Fruit fly (Drosophila melanogaster): ENCODE data around the gene CG7069.

Gene CG7069

DNA sequence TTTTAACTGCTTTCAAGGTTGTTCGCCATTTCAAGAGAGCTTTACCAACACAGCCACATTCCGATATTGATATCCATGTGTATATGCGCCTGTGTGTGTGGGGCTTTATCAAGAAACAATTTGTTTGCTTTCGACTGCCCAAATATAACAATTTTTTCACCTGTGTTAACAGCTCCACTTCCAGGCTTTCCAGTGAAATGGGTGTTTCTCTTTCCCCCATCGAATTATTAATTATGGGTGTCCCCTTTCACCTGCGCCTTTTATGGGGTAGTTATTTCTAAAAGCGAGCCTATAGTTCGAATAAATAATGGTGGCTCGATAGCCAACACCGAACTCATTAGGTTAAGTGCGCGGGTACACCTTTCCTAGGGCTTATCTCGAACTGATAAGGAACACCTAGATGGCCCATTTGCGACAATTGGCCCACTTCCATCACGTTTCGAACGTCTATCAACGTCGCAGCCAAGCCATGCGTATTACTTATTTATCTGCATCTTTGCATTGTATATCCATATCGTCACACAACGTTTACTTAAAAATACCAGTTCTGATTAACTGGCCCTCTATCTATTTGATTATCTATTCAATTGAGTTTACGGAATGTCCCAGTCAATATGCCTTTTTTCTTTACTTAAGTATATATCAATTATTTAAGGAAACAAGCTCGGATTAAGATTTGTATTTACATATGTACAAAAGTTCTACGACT lies 39.4 kb downstream of the CG7069 start:
- TF ChIP-seq insv (optimal IDR thresholded peaks at IDR 0.05), result no peak
- TF ChIP-seq Sin3A (optimal IDR thresholded peaks at IDR 0.05), result no peak

- TF ChIP-seq insv (optimal IDR thresholded peaks at IDR 0.05), result no peak
- TF ChIP-seq Sin3A (optimal IDR thresholded peaks at IDR 0.05), result no peak
- TF ChIP-seq Myc (optimal IDR thresholded peaks at IDR 0.05), result no peak
Measured at dm6 chr3R:22420911-22421310, 48.3 kb downstream of the CG7069 start, which contains the start of the genes Nop56 and mats. TSS of gene Nop56 (minus strand) at chr3R:22421068. TSS of gene mats (plus strand) at chr3R:22421161.

DNA sequence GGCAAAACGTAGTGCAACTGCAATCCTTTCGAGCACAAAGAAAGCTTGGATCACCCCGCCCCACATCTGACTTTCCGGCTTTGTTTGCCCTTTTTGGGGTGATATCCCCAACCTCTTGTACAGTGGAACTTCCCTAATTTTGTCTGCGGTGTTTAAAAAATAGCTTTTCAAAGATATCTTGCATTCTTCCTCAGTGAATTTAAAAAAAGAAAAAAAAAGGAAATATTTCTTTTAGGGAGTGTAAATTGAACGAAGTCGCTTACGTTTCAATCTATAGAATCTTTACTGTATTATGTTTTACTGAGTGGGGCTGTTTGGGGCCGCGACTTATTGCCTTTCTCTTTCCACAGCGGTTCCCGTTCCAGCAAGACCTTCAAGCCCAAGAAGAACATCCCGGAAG lies 49.0 kb downstream of the CG7069 start:
- TF ChIP-seq psq (optimal IDR thresholded peaks at IDR 0.05) (no peak), h (optimal IDR thresholded peaks at IDR 0.05) (no peak), Myc (optimal IDR thresholded peaks at IDR 0.05) (no peak), ttk (optimal IDR thresholded peaks at IDR 0.05) (no peak), insv (optimal IDR thresholded peaks at IDR 0.05) (no peak), Sin3A (optimal IDR thresholded peaks at IDR 0.05) (no peak)

DNA sequence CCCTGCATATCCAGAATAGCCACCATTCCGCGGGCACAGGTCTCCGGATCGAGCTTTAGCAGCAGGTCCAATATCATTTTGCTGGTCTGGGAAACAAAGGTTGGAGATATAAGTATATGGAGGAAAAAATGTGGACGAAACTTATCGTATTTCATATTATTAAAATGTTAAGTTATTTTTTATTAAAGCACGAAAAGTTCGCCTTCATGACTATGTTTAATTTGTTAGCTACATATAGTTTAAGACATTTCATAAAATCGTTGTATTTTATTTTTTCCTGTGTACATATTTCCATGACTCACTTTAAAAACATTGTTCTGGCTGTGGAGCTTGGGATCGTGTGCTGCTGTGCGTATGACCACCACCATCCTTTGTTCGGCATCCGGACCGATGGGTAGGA lies 51.4 kb downstream of the CG7069 start:
- no peak for TF ChIP-seq ttk (optimal IDR thresholded peaks at IDR 0.05)
- no peak for TF ChIP-seq Myc (optimal IDR thresholded peaks at IDR 0.05)
- TF ChIP-seq h (optimal IDR thresholded peaks at IDR 0.05), result no peak
- no peak for TF ChIP-seq Sin3A (optimal IDR thresholded peaks at IDR 0.05)
- TF ChIP-seq psq (optimal IDR thresholded peaks at IDR 0.05), result no peak
- no peak for TF ChIP-seq insv (optimal IDR thresholded peaks at IDR 0.05)

DNA sequence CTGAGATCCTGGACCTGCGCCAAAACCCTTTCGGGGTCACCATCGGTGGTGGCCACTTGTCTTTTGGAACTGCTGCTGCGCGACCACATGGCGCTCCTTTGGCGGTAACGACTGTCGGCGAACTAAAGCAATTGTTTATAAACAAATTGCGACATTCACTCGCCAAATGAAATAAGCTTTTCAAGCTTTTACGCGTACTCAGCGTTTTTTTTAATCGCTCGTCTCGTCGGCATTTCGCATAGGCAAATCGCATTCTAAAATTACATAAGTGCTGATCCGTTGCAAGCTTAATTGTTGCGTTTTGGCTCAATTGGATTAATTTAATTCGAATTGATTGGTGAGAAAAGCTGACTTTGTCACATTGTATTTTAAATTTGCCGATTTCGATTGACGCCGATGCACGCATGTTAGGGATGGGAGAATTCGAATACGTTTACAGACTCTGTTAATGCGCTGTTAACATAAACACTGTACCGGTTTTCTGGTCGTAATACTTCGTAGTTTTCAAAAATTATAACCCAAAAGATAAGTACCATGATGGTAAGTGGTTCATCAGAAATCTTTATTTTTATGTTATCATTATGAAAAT lies 52.1 kb downstream of the CG7069 start, which contains the start of gene pinta:
Gene pinta, minus strand, starts transcription at position 328 of the 589 bp plus-strand sequence.
- TF ChIP-seq psq (optimal IDR thresholded peaks at IDR 0.05) (no peak), insv (optimal IDR thresholded peaks at IDR 0.05) (no peak), h (optimal IDR thresholded peaks at IDR 0.05) (no peak), Myc (optimal IDR thresholded peaks at IDR 0.05) (no peak)

Measured in Kc167 (cell line).